Fruit fly (Drosophila melanogaster) whole organism, embryonic: ENCODE data around the gene CG3457.

ENCODE experiments used
- Atf-2 ChIP-seq: fragments of 200-800 bp; sonication (Bioruptor generic); optimal IDR thresholded peaks from 2 replicates; lab custom pipeline; 2016; ENCODE audit warnings: missing biosample characterization, missing genetic modification characterization
- BEAF-32 ChIP-seq: fragments of 200-800 bp; sonication (Bioruptor generic); optimal IDR thresholded peaks from 3 replicates; lab custom pipeline; 2017; ENCODE audit warnings: missing biosample characterization, missing genetic modification characterization, mild to moderate bottlenecking, moderate library complexity, missing genetic modification reagents
- CG11085 ChIP-seq: fragments of 200-800 bp; sonication (Bioruptor generic); IDR thresholded peaks from 2 replicates; pipeline ENCODE4 v1.3.6; 2022; ENCODE audit warnings: missing biosample characterization, missing genetic modification characterization
- CG11398 ChIP-seq: fragments of 200-800 bp; sonication (Bioruptor generic); optimal IDR thresholded peaks from 2 replicates; lab custom pipeline; 2016; ENCODE audit warnings: missing biosample characterization, missing genetic modification characterization
- CG11696 ChIP-seq: fragments of 200-800 bp; sonication (Bioruptor generic); IDR thresholded peaks from 2 replicates; pipeline ENCODE4 v1.3.6; 2022; ENCODE audit warnings: missing biosample characterization, missing genetic modification characterization
- CG11723 ChIP-seq: fragments of 200-800 bp; sonication (Bioruptor generic); optimal IDR thresholded peaks from 2 replicates; lab custom pipeline; 2017; ENCODE audit warnings: missing biosample characterization, mild to moderate bottlenecking, missing genetic modification characterization
- CG1233 ChIP-seq: fragments of 200-800 bp; sonication (Bioruptor generic); optimal IDR thresholded peaks from 4 replicates; lab custom pipeline; 2018; ENCODE audit warnings: missing biosample characterization, mild to moderate bottlenecking, missing genetic modification characterization
- CG14050 ChIP-seq: fragments of 200-800 bp; sonication (Bioruptor generic); IDR thresholded peaks from 3 replicates; pipeline ENCODE4 v1.3.6; 2022; ENCODE audit warnings: missing biosample characterization, missing genetic modification characterization
- CG14667 ChIP-seq: fragments of 200-800 bp; sonication (Bioruptor generic); IDR thresholded peaks from 2 replicates; pipeline ENCODE4 v1.3.6; 2022; ENCODE audit warnings: missing biosample characterization, missing genetic modification characterization
- CG14710 ChIP-seq: fragments of 200-800 bp; sonication (Bioruptor generic); optimal IDR thresholded peaks from 3 replicates; lab custom pipeline; 2019; ENCODE audit warnings: missing biosample characterization, mild to moderate bottlenecking, missing genetic modification characterization, moderate library complexity
- CG1647 ChIP-seq: fragments of 200-800 bp; sonication (Bioruptor generic); optimal IDR thresholded peaks from 3 replicates; lab custom pipeline; 2016; ENCODE audit warnings: missing biosample characterization, missing genetic modification characterization
- CG17829 ChIP-seq: fragments of 200-800 bp; optimal IDR thresholded peaks from 2 replicates; lab custom pipeline; 2019; ENCODE audit warnings: missing biosample characterization, mild to moderate bottlenecking, missing genetic modification characterization, moderate library complexity
- CG18011 ChIP-seq: fragments of 200-800 bp; sonication (Bioruptor generic); optimal IDR thresholded peaks from 2 replicates; lab custom pipeline; 2017; ENCODE audit warnings: missing biosample characterization, missing genetic modification characterization, mild to moderate bottlenecking, moderate library complexity, missing genotype
- CG18262 ChIP-seq: fragments of 200-800 bp; optimal IDR thresholded peaks from 3 replicates; lab custom pipeline; 2019; ENCODE audit warnings: missing biosample characterization, mild to moderate bottlenecking, missing genetic modification characterization, moderate library complexity
- CG2202 ChIP-seq: fragments of 200-800 bp; sonication (Bioruptor generic); optimal IDR thresholded peaks from 2 replicates; lab custom pipeline; 2018; ENCODE audit warnings: missing biosample characterization, mild to moderate bottlenecking, missing genetic modification characterization
- CG31365 ChIP-seq: fragments of 200-800 bp; sonication (Bioruptor generic); optimal IDR thresholded peaks from 2 replicates; lab custom pipeline; 2018; ENCODE audit warnings: missing biosample characterization, mild to moderate bottlenecking, missing genetic modification characterization
- CG3407 ChIP-seq: fragments of 200-800 bp; sonication (Bioruptor generic); optimal IDR thresholded peaks from 2 replicates; lab custom pipeline; 2018; ENCODE audit warnings: missing biosample characterization, mild to moderate bottlenecking, missing genetic modification characterization
- CG34422 ChIP-seq: fragments of 200-800 bp; sonication (Bioruptor generic); IDR thresholded peaks from 3 replicates; pipeline ENCODE4 v1.3.6; 2022; ENCODE audit warnings: missing biosample characterization, missing genetic modification characterization
- CG4282 ChIP-seq: fragments of 200-800 bp; sonication (Bioruptor generic); optimal IDR thresholded peaks from 2 replicates; lab custom pipeline; 2016; ENCODE audit warnings: missing biosample characterization, missing genetic modification characterization
- CG4707 ChIP-seq: fragments of 200-800 bp; sonication (Bioruptor generic); optimal IDR thresholded peaks from 2 replicates; lab custom pipeline; 2018; ENCODE audit warnings: missing biosample characterization, mild to moderate bottlenecking, missing genetic modification characterization, moderate library complexity
- CG5245 ChIP-seq: fragments of 200-800 bp; sonication (Bioruptor generic); optimal IDR thresholded peaks from 3 replicates; lab custom pipeline; 2016; ENCODE audit warnings: missing biosample characterization, missing genetic modification characterization
- CG7786 ChIP-seq: fragments of 200-800 bp; sonication (Bioruptor generic); optimal IDR thresholded peaks from 2 replicates; lab custom pipeline; 2016; ENCODE audit warnings: missing biosample characterization, missing genetic modification characterization
- CG7928 ChIP-seq: fragments of 200-800 bp; sonication (Bioruptor generic); optimal IDR thresholded peaks from 2 replicates; lab custom pipeline; 2017; ENCODE audit warnings: missing biosample characterization, mild to moderate bottlenecking, missing genetic modification characterization
- CG8089 ChIP-seq: fragments of 200-800 bp; sonication (Bioruptor generic); optimal IDR thresholded peaks from 3 replicates; lab custom pipeline; 2016; ENCODE audit warnings: missing biosample characterization, missing genetic modification characterization
- CG8478 ChIP-seq: fragments of >200 bp; optimal IDR thresholded peaks from 2 replicates; lab custom pipeline; 2018
- CG9797 ChIP-seq: fragments of 200-800 bp; sonication (Bioruptor generic); optimal IDR thresholded peaks from 3 replicates; lab custom pipeline; 2018; ENCODE audit warnings: missing biosample characterization, mild to moderate bottlenecking, missing genetic modification characterization
- CoRest ChIP-seq: fragments of 200-800 bp; sonication (Bioruptor generic); optimal IDR thresholded peaks from 3 replicates; lab custom pipeline; 2018; ENCODE audit warnings: missing biosample characterization, mild to moderate bottlenecking, missing genetic modification characterization, moderate library complexity
- Dbx ChIP-seq: fragments of 200-800 bp; sonication (Bioruptor generic); IDR thresholded peaks from 3 replicates; pipeline ENCODE4 v1.3.6; 2022; ENCODE audit warnings: missing biosample characterization, missing genetic modification characterization
- Doc2 ChIP-seq: fragments of 200-800 bp; sonication (Bioruptor generic); IDR thresholded peaks from 2 replicates; pipeline ENCODE4 v1.3.6; 2022; ENCODE audit warnings: missing biosample characterization, missing genetic modification characterization
- Gsc ChIP-seq: fragments of 200-800 bp; sonication (Bioruptor generic); IDR thresholded peaks from 2 replicates; pipeline ENCODE4 v1.3.6; 2022; ENCODE audit warnings: missing biosample characterization, missing genetic modification characterization
- H2.0 ChIP-seq: fragments of 200-800 bp; sonication (Bioruptor generic); IDR thresholded peaks from 2 replicates; pipeline ENCODE4 v1.3.6; 2022; ENCODE audit warnings: missing biosample characterization, missing genetic modification characterization
- Hr39 ChIP-seq: fragments of >200 bp; optimal IDR thresholded peaks from 2 replicates; lab custom pipeline; 2017
- MBD-R2 ChIP-seq: fragments of 200-800 bp; sonication (Bioruptor generic); IDR thresholded peaks from 2 replicates; pipeline ENCODE4 v1.3.6; 2022; ENCODE audit warnings: missing biosample characterization, missing genetic modification characterization
- Meics ChIP-seq: fragments of 200-800 bp; sonication (Bioruptor generic); optimal IDR thresholded peaks from 2 replicates; lab custom pipeline; 2017; ENCODE audit warnings: missing biosample characterization, mild to moderate bottlenecking, missing genetic modification characterization
- Mes4 ChIP-seq: fragments of 200-800 bp; sonication (Bioruptor generic); optimal IDR thresholded peaks from 2 replicates; lab custom pipeline; 2016; ENCODE audit warnings: missing biosample characterization, missing genetic modification characterization
- Scr ChIP-seq: fragments of 200-800 bp; sonication (Bioruptor generic); IDR thresholded peaks from 2 replicates; pipeline ENCODE4 v1.3.6; 2022; ENCODE audit warnings: missing biosample characterization, missing genetic modification characterization; ENCODE audit not compliant: partially characterized antibody
- Sox100B ChIP-seq: fragments of 200-800 bp; sonication (Bioruptor generic); optimal IDR thresholded peaks from 3 replicates; lab custom pipeline; 2018; ENCODE audit warnings: missing biosample characterization, mild to moderate bottlenecking, missing genetic modification characterization
- TFAM ChIP-seq: fragments of 200-800 bp; sonication (Bioruptor generic); optimal IDR thresholded peaks from 2 replicates; lab custom pipeline; 2017; ENCODE audit warnings: missing biosample characterization, missing genetic modification characterization, inconsistent platforms
- ash1 ChIP-seq: fragments of 200-800 bp; sonication (Bioruptor generic); optimal IDR thresholded peaks from 2 replicates; lab custom pipeline; 2018; ENCODE audit warnings: missing biosample characterization, mild to moderate bottlenecking, missing genetic modification characterization
- bbx ChIP-seq: fragments of 200-800 bp; sonication (Bioruptor generic); IDR thresholded peaks from 2 replicates; pipeline ENCODE4 v1.3.6; 2022; ENCODE audit warnings: missing biosample characterization, missing genetic modification characterization; ENCODE audit not compliant: partially characterized antibody
- chif ChIP-seq, 2 experiments: fragments of 200-800 bp; sonication (Bioruptor generic); optimal IDR thresholded peaks; 3 replicates each; lab custom pipeline; 2016; ENCODE audit warnings: missing biosample characterization in 2 of 2, missing genetic modification characterization in 2 of 2
- gfzf ChIP-seq: fragments of 200-800 bp; sonication (Bioruptor generic); optimal IDR thresholded peaks from 2 replicates; lab custom pipeline; 2016; ENCODE audit warnings: missing biosample characterization, mild to moderate bottlenecking, missing genetic modification characterization, moderate library complexity
- h ChIP-seq: fragments of >200 bp; optimal IDR thresholded peaks from 2 replicates; lab custom pipeline; 2017
- kni ChIP-seq: fragments of 200-800 bp; sonication (Bioruptor generic); optimal IDR thresholded peaks from 3 replicates; lab custom pipeline; 2017; ENCODE audit warnings: mild to moderate bottlenecking, missing biosample characterization, missing genetic modification reagents, missing genetic modification characterization
- mirr ChIP-seq: fragments of 200-800 bp; sonication (Bioruptor generic); optimal IDR thresholded peaks from 3 replicates; lab custom pipeline; 2018; ENCODE audit warnings: missing biosample characterization, mild to moderate bottlenecking, missing genetic modification characterization
- pan ChIP-seq, 4 experiments: fragments of >200 bp in 3 of 4; fragments of 200-800 bp in 1 of 4; sonication (Bioruptor generic) in 1 of 4; optimal IDR thresholded peaks in 3 of 4; IDR thresholded peaks in 1 of 4; 2 replicates each; pipeline versions ENCODE4 v1.3.6 to Lab custom; 2017 to 2022; ENCODE audit warnings: missing biosample characterization in 2 of 4, missing genetic modification characterization in 2 of 4, mixed read lengths in 1 of 4
- ranshi ChIP-seq: fragments of 200-800 bp; sonication (Bioruptor generic); IDR thresholded peaks from 2 replicates; pipeline ENCODE4 v1.3.6; 2022; ENCODE audit warnings: missing biosample characterization, missing genetic modification characterization
- schlank ChIP-seq: fragments of 200-800 bp; sonication (Bioruptor generic); optimal IDR thresholded peaks from 2 replicates; lab custom pipeline; 2018; ENCODE audit warnings: missing biosample characterization, mild to moderate bottlenecking, missing genetic modification characterization
- scrt ChIP-seq: fragments of 200-800 bp; sonication (Bioruptor generic); optimal IDR thresholded peaks from 2 replicates; lab custom pipeline; 2018; ENCODE audit warnings: missing biosample characterization, mild to moderate bottlenecking, missing genetic modification characterization, moderate library complexity
- sr ChIP-seq: fragments of 200-800 bp; sonication (Bioruptor generic); IDR thresholded peaks from 3 replicates; pipeline ENCODE4 v1.3.6; 2022; ENCODE audit warnings: missing biosample characterization, missing genetic modification characterization
- trem ChIP-seq: fragments of 200-800 bp; optimal IDR thresholded peaks from 3 replicates; lab custom pipeline; 2019; ENCODE audit warnings: missing biosample characterization, mild to moderate bottlenecking, missing genetic modification characterization, moderate library complexity
- ttk ChIP-seq: fragments of 200-800 bp; sonication (Bioruptor generic); IDR thresholded peaks from 2 replicates; pipeline ENCODE4 v2.1.2; 2022; ENCODE audit warnings: missing biosample characterization, missing genetic modification characterization

Gene CG3457

dm6 chrX:2149478-2149877 is 38.1 kb upstream of the CG3457 start, which contains the start of gene bcn92 (continued):
- TF ChIP-seq pan (optimal IDR thresholded peaks at IDR 0.05; lab: Kevin White, UChicago) (no peak), pan (GFP tag; optimal IDR thresholded peaks at IDR 0.05 in 1 of 2, IDR thresholded peaks at IDR 0.05 in 1 of 2) (no peak), chif (GFP tag; optimal IDR thresholded peaks at IDR 0.05; lab: Kevin White, UChicago) (peak; percentile 12 to 35), CG14710 (tag; lab: Kevin White, UChicago) (peak; percentile 44), CG18011 (no peak), mirr (no peak), CG1647 (GFP tag; lab: Kevin White, UChicago) (peak; percentile 26), Scr (GFP tag; lab: Robert Waterston, UW) (peak; percentile 95), ranshi (no peak), CG7786 (GFP tag; lab: Kevin White, UChicago) (peak; percentile 33), gfzf (GFP tag; lab: Kevin White, UChicago) (peak; percentile 69), kni (GFP tag; lab: Kevin White, UChicago) (no peak), CG2202 (tag; lab: Kevin White, UChicago) (no peak), CG5245 (GFP tag; lab: Kevin White, UChicago) (no peak), Meics (GFP tag; lab: Kevin White, UChicago) (peak; percentile 37), CG3407 (GFP tag; lab: Kevin White, UChicago) (no peak), BEAF-32 (GFP tag; lab: Kevin White, UChicago) (peak; percentile 90), Doc2 (GFP tag; lab: Robert Waterston, UW) (no peak), CG4282 (no peak), Mes4 (GFP tag; lab: Kevin White, UChicago) (no peak), trem (tag; lab: Kevin White, UChicago) (peak; percentile 32), CG11696 (no peak), CG7928 (GFP tag; lab: Kevin White, UChicago) (no peak), schlank (tag; lab: Kevin White, UChicago) (no peak), CG8478 (lab: Kevin White, UChicago) (no peak), scrt (GFP tag; lab: Kevin White, UChicago) (no peak), CG11398 (no peak), h (lab: Kevin White, UChicago) (no peak), ttk (no peak), CG11085 (0 out of 2 replicates have a peak, but pooled peaks have one; percentile 11), CG4707 (no peak), CG11723 (GFP tag; lab: Kevin White, UChicago) (no peak), ash1 (GFP tag; lab: Kevin White, UChicago) (no peak), CG31365 (no peak), TFAM (GFP tag; lab: Kevin White, UChicago) (no peak), Sox100B (GFP tag; lab: Kevin White, UChicago) (no peak), CG9797 (peak; percentile 80), MBD-R2 (GFP tag; lab: Robert Waterston, UW) (peak; percentile 91), CG1233 (GFP tag; lab: Kevin White, UChicago) (no peak), CG34422 (GFP tag; lab: Robert Waterston, UW) (0 out of 3 replicates have a peak, but pooled peaks have one; percentile 39), bbx (GFP tag; lab: Robert Waterston, UW) (peak; percentile 97), CoRest (tag; lab: Kevin White, UChicago) (peak; percentile 22), Atf-2 (GFP tag; lab: Kevin White, UChicago) (peak; percentile 2), CG17829 (tag; lab: Kevin White, UChicago) (peak; percentile 61), CG14050 (GFP tag; lab: Robert Waterston, UW) (no peak), H2.0 (no peak), CG18262 (tag; lab: Kevin White, UChicago) (peak; percentile 19), Hr39 (lab: Kevin White, UChicago) (no peak), sr (GFP tag; lab: Robert Waterston, UW) (no peak), CG8089 (GFP tag; lab: Kevin White, UChicago) (no peak), Gsc (GFP tag; lab: Robert Waterston, UW) (no peak), Dbx (peak; percentile 70), CG14667 (0 out of 2 replicates have a peak, but pooled peaks have one; percentile 5)
